Fruit fly (Drosophila melanogaster): ENCODE data around the gene CG43059.

DNA sequence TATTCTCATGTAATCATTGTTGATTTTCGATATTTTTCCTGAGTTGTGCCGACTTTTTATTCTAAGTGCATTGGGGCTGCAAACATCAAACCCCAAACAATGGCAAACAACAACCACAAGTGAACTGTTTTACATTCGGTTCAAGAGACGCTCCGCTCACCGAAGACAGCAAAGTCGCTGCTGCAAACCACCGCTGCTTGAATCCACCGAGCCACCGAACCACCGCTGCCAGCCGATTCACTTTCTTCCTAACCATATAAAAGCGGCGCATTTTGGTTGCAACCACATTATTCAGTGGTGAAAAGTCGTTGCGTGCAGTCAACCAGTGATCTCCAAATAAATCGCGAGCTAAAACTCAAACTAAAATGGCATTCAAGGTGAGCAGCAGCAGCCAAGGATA lies 17.6 kb upstream of the CG43059 start, which contains the start of gene Cpr66Cb:
- TF ChIP-seq Eip93F (GFP tag; optimal IDR thresholded peaks at IDR 0.05) (no peak), Hr39 (GFP tag; optimal IDR thresholded peaks at IDR 0.05) (no peak)

All from whole organism, prepupa.